Worm (Caenorhabditis elegans): Measurements from ENCODE around the gene ced-5.

DNA sequence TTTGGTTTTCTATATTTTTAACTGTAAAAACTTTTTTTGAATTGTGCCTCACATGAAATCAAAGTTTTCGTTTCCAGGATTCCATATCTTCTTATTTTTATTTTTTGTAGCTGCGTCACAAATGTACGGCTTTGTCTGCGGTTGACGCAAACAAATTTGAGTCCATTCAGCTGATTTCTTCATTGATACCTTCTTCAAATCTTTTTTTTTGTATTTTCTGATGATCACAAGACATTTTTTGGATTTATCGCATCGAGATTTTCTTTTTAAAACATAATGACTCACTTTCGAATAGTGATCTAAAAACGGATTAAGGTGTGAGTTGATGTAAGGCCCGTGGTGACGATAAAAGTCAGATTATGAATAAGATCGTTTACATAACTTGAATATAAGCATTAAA lies 34.7 kb downstream of the ced-5 start:
- no peak for TF ChIP-seq hmg-20 (GFP tag; IDR thresholded peaks at IDR 0.05)
- TF ChIP-seq nhr-27 (tag; optimal IDR thresholded peaks at IDR 0.05): no peak
- no peak for TF ChIP-seq dpl-1 (GFP tag; optimal IDR thresholded peaks at IDR 0.05)
- TF ChIP-seq nhr-90 (tag; optimal IDR thresholded peaks at IDR 0.05): no peak
- no peak for TF ChIP-seq D2030.7 (GFP tag; IDR thresholded peaks at IDR 0.05)
- no peak for TF ChIP-seq F37B4.10 (GFP tag; IDR thresholded peaks at IDR 0.05)
- no peak for TF ChIP-seq C17E4.6 (GFP tag; IDR thresholded peaks at IDR 0.05)
- no peak for TF ChIP-seq snpc-3.4 (tag; optimal IDR thresholded peaks at IDR 0.05)
- no peak for TF ChIP-seq mes-4 (tag; optimal IDR thresholded peaks at IDR 0.05)
- no peak for TF ChIP-seq die-1 (tag; optimal IDR thresholded peaks at IDR 0.05)
- no peak for TF ChIP-seq F52B5.7 (tag; optimal IDR thresholded peaks at IDR 0.05)

Measured in whole organism, young adult.